Worm (Caenorhabditis elegans) whole organism, late embryonic: Measurements from ENCODE around the gene srbc-5.

Source experiments
- pqm-1 ChIP-seq: sonication (generic microtip); optimal IDR thresholded peaks from 2 replicates; lab custom pipeline; 2016; ENCODE audit warnings: missing genetic modification characterization, missing compliant biosample characterization
- sox-4 ChIP-seq: sonication (generic microtip); optimal IDR thresholded peaks from 2 replicates; lab custom pipeline; 2017; ENCODE audit warnings: mild to moderate bottlenecking, missing genetic modification characterization, inconsistent platforms, missing compliant biosample characterization

- no peak for TF ChIP-seq sox-4 (tag; lab: Kevin White, UChicago)
- TF ChIP-seq pqm-1 (tag; lab: Kevin White, UChicago), result no peak
Observed at ce11 chrV:3281523-3281922, 21.3 kb downstream of the srbc-5 start, which contains the start of gene T28A11.25.
